Worm (Caenorhabditis elegans) whole organism, midembryonic: Measurements from ENCODE around the gene Y57G7A.11.

Source experiments
- cog-1 ChIP-seq: sonication (generic microtip); optimal IDR thresholded peaks from 2 replicates; lab custom pipeline; 2016; ENCODE audit warnings: missing genetic modification characterization, missing compliant biosample characterization
- flt-1 ChIP-seq: fragments of 200-800 bp; sonication (Bioruptor generic); IDR thresholded peaks from 2 replicates; pipeline ENCODE4 v1.3.6; 2022; ENCODE audit warnings: missing genetic modification characterization, missing compliant biosample characterization
- klf-2 ChIP-seq: fragments of 200-800 bp; sonication (Bioruptor generic); conservative IDR thresholded peaks from 2 replicates; pipeline ENCODE4 v1.3.6; 2022; ENCODE audit warnings: missing genetic modification reagents, missing genetic modification characterization, missing compliant biosample characterization
- med-1 ChIP-seq: sonication (generic microtip); optimal IDR thresholded peaks from 2 replicates; lab custom pipeline; 2017; ENCODE audit warnings: missing genetic modification characterization, mild to moderate bottlenecking, missing compliant biosample characterization, antibody characterized with exemption, missing genetic modification reagents; ENCODE audit not compliant: insufficient read depth
- ref-1 ChIP-seq: fragments of 200-800 bp; sonication (Bioruptor generic); conservative IDR thresholded peaks from 2 replicates; pipeline ENCODE4 v1.3.6; 2022; ENCODE audit warnings: missing genetic modification reagents, missing genetic modification characterization, missing compliant biosample characterization
- tab-1 ChIP-seq: fragments of 200-800 bp; sonication (Bioruptor generic); IDR thresholded peaks from 2 replicates; pipeline ENCODE4 v1.3.6; 2022; ENCODE audit warnings: missing genetic modification characterization, missing compliant biosample characterization
- ztf-23 ChIP-seq: fragments of 200-800 bp; sonication (Bioruptor generic); IDR thresholded peaks from 2 replicates; pipeline ENCODE4 v1.3.6; 2022; ENCODE audit warnings: missing genetic modification reagents, missing genetic modification characterization, missing compliant biosample characterization
- ztf-29 ChIP-seq: fragments of 200-800 bp; sonication (Bioruptor generic); IDR thresholded peaks from 2 replicates; pipeline ENCODE4 v1.3.6; 2022; ENCODE audit warnings: missing genetic modification reagents, missing genetic modification characterization, missing compliant biosample characterization

ce11 chrII:1236003-1236402, 40.7 kb downstream of the Y57G7A.11 start:
- TF ChIP-seq klf-2 (GFP tag; lab: Robert Waterston, UW) (no peak), ztf-29 (no peak), med-1 (GFP tag; lab: Kevin White, UChicago) (no peak), flt-1 (GFP tag; lab: Robert Waterston, UW) (no peak), ref-1 (GFP tag; lab: Robert Waterston, UW) (no peak), tab-1 (GFP tag; lab: Robert Waterston, UW) (no peak), ztf-23 (GFP tag; lab: Robert Waterston, UW) (no peak), cog-1 (tag; lab: Kevin White, UChicago) (no peak)
